Worm (Caenorhabditis elegans): ENCODE data around the gene C34C12.12.

DNA sequence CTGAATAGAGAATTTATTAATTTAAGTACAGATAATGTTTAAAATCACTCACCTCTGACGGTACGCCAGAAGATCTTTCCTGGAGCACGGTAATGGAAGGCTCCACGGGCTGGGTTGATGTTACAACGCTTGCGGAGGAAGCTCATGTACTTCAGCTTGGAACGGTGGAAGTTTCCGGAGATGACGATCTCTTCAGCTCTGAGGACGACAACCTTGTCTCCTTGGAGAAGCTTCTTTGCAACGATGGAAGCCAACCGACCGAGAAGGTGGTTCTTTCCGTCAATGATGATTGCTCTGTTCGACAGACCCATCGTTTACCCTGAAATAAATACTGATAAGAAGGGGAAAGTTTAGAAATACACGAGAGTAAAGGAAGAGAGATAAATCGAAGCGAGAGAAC is 50.3 kb downstream of the C34C12.12 start, which contains the start of gene rpl-16:
- TF ChIP-seq unc-42 (tag; optimal IDR thresholded peaks at IDR 0.05) (no peak), tbx-2 (tag; optimal IDR thresholded peaks at IDR 0.05) (no peak), nhr-11 (tag; optimal IDR thresholded peaks at IDR 0.05) (no peak), nfya-1 (tag; optimal IDR thresholded peaks at IDR 0.05) (no peak), ttx-3 (tag; optimal IDR thresholded peaks at IDR 0.05) (no peak), sdc-2 (tag; optimal IDR thresholded peaks at IDR 0.05) (no peak), dmd-4 (tag; optimal IDR thresholded peaks at IDR 0.05; ENCODE audit: borderline replicate concordance) (no peak), pqm-1 (tag; optimal IDR thresholded peaks at IDR 0.05) (no peak), ama-1 (optimal IDR thresholded peaks at IDR 0.05) (no peak), fkh-10 (GFP tag; optimal IDR thresholded peaks at IDR 0.05) (no peak), eyg-1 (tag; optimal IDR thresholded peaks at IDR 0.05) (no peak), ahr-1 (tag; optimal IDR thresholded peaks at IDR 0.05) (no peak)

Data from whole organism, late embryonic.